Worm (Caenorhabditis elegans) whole organism, mixed stage, embryonic: Measurements from ENCODE around the gene glct-6.

ENCODE experiments used
- M03D4.4 ChIP-seq: sonication (generic microtip); optimal IDR thresholded peaks from 2 replicates; lab custom pipeline; 2017; ENCODE audit warnings: mild to moderate bottlenecking, missing genetic modification characterization, missing compliant biosample characterization
- bed-3 ChIP-seq: fragments of 200-800 bp; sonication (Bioruptor generic); optimal IDR thresholded peaks from 3 replicates; lab custom pipeline; 2018; ENCODE audit warnings: mild to moderate bottlenecking, missing genetic modification characterization, moderate library complexity, missing compliant biosample characterization
- blmp-1 ChIP-seq: fragments of 150-350 bp; optimal IDR thresholded peaks from 2 replicates; lab custom pipeline; 2014; ENCODE audit warnings: missing biosample characterization, missing genetic modification characterization
- ceh-39 ChIP-seq: fragments of 150-350 bp; optimal IDR thresholded peaks from 2 replicates; lab custom pipeline; 2014; ENCODE audit warnings: missing biosample characterization, missing genetic modification characterization
- ceh-43 ChIP-seq: fragments of 200-800 bp; sonication (Bioruptor generic); optimal IDR thresholded peaks from 2 replicates; lab custom pipeline; 2018; ENCODE audit warnings: mild to moderate bottlenecking, missing genetic modification characterization, moderate library complexity, missing compliant biosample characterization
- ceh-83 ChIP-seq: fragments of 200-800 bp; sonication (Bioruptor generic); optimal IDR thresholded peaks from 2 replicates; lab custom pipeline; 2018; ENCODE audit warnings: mild to moderate bottlenecking, missing genetic modification characterization, missing compliant biosample characterization
- ces-1 ChIP-seq: fragments of 150-350 bp; optimal IDR thresholded peaks from 2 replicates; lab custom pipeline; 2014; ENCODE audit warnings: missing biosample characterization, missing genetic modification reagents, missing genetic modification characterization
- cnd-1 ChIP-seq: fragments of 200-800 bp; sonication (Bioruptor generic); optimal IDR thresholded peaks from 2 replicates; lab custom pipeline; 2018; ENCODE audit warnings: mild to moderate bottlenecking, missing genetic modification characterization, missing compliant biosample characterization
- drap-1 ChIP-seq: fragments of 200-800 bp; sonication (Bioruptor generic); optimal IDR thresholded peaks from 3 replicates; lab custom pipeline; 2018; ENCODE audit warnings: mild to moderate bottlenecking, missing genetic modification characterization, missing compliant biosample characterization
- elt-1 ChIP-seq: sonication (generic microtip); optimal IDR thresholded peaks from 2 replicates; lab custom pipeline; 2017; ENCODE audit warnings: missing genetic modification characterization, mild to moderate bottlenecking, missing compliant biosample characterization, antibody characterized with exemption, moderate library complexity, borderline replicate concordance; ENCODE audit not compliant: insufficient read depth
- elt-3 ChIP-seq: fragments of 150-350 bp; optimal IDR thresholded peaks from 2 replicates; lab custom pipeline; 2014; ENCODE audit warnings: missing biosample characterization, missing genetic modification characterization
- hlh-1 ChIP-seq: fragments of 150-350 bp; optimal IDR thresholded peaks from 2 replicates; lab custom pipeline; 2014; ENCODE audit warnings: missing biosample characterization, missing genetic modification reagents, missing genetic modification characterization
- lin-13 ChIP-seq: fragments of 150-350 bp; optimal IDR thresholded peaks from 2 replicates; lab custom pipeline; 2014; ENCODE audit warnings: missing biosample characterization, missing genetic modification characterization
- lin-32 ChIP-seq: fragments of 200-800 bp; sonication (Bioruptor generic); optimal IDR thresholded peaks from 2 replicates; lab custom pipeline; 2018; ENCODE audit warnings: mild to moderate bottlenecking, missing genetic modification characterization, missing compliant biosample characterization
- lsy-2 ChIP-seq: fragments of 150-350 bp; optimal IDR thresholded peaks from 2 replicates; lab custom pipeline; 2014; ENCODE audit warnings: missing biosample characterization, missing genetic modification characterization
- mab-5 ChIP-seq: fragments of 150-350 bp; optimal IDR thresholded peaks from 2 replicates; lab custom pipeline; 2014; ENCODE audit warnings: missing biosample characterization, missing genetic modification characterization
- mep-1 ChIP-seq: fragments of 150-350 bp; optimal IDR thresholded peaks from 2 replicates; lab custom pipeline; 2017; ENCODE audit warnings: missing biosample characterization, missing genetic modification reagents, missing genetic modification characterization, inconsistent platforms
- mls-2 ChIP-seq: sonication (generic microtip); optimal IDR thresholded peaks from 2 replicates; lab custom pipeline; 2016; ENCODE audit warnings: mild to moderate bottlenecking, missing genetic modification characterization, moderate library complexity, missing compliant biosample characterization
- nhr-12 ChIP-seq: fragments of 150-350 bp; optimal IDR thresholded peaks from 2 replicates; lab custom pipeline; 2014; ENCODE audit warnings: missing biosample characterization, missing genetic modification characterization
- nhr-2 ChIP-seq: fragments of 150-350 bp; optimal IDR thresholded peaks from 2 replicates; lab custom pipeline; 2014; ENCODE audit warnings: missing biosample characterization, missing genetic modification characterization
- nhr-237 ChIP-seq: fragments of 150-350 bp; optimal IDR thresholded peaks from 2 replicates; lab custom pipeline; 2014; ENCODE audit warnings: missing biosample characterization, missing genetic modification characterization
- nhr-76 ChIP-seq: sonication (generic microtip); optimal IDR thresholded peaks from 2 replicates; lab custom pipeline; 2017; ENCODE audit warnings: missing biosample characterization, missing genetic modification characterization
- pha-4 ChIP-seq: fragments of 150-350 bp; optimal IDR thresholded peaks from 2 replicates; lab custom pipeline; 2018; ENCODE audit warnings: missing biosample characterization, missing genetic modification reagents, missing genetic modification characterization
- sem-2 ChIP-seq: fragments of 200-800 bp; sonication (Bioruptor generic); optimal IDR thresholded peaks from 2 replicates; lab custom pipeline; 2018; ENCODE audit warnings: mild to moderate bottlenecking, missing genetic modification characterization, missing compliant biosample characterization
- snpc-4 ChIP-seq: fragments of 150-350 bp; optimal IDR thresholded peaks from 2 replicates; lab custom pipeline; 2014; ENCODE audit warnings: missing biosample characterization, missing genetic modification characterization
- sptf-1 ChIP-seq: sonication (generic microtip); optimal IDR thresholded peaks from 2 replicates; lab custom pipeline; 2017; ENCODE audit warnings: mild to moderate bottlenecking, missing genetic modification characterization, moderate library complexity, missing compliant biosample characterization
- tbx-8 ChIP-seq: fragments of 200-800 bp; sonication (Bioruptor generic); optimal IDR thresholded peaks from 2 replicates; lab custom pipeline; 2018; ENCODE audit warnings: mild to moderate bottlenecking, missing genetic modification characterization, moderate library complexity, missing compliant biosample characterization
- unc-120 ChIP-seq: sonication (generic microtip); optimal IDR thresholded peaks from 2 replicates; lab custom pipeline; 2017; ENCODE audit warnings: missing genetic modification characterization, missing compliant biosample characterization; ENCODE audit not compliant: poor library complexity, severe bottlenecking
- unc-39 ChIP-seq: fragments of 150-350 bp; optimal IDR thresholded peaks from 2 replicates; lab custom pipeline; 2014; ENCODE audit warnings: missing biosample characterization, missing genetic modification characterization
- unc-62 ChIP-seq: fragments of 150-350 bp; optimal IDR thresholded peaks from 2 replicates; lab custom pipeline; 2014; ENCODE audit warnings: missing biosample characterization, missing genetic modification reagents, missing genetic modification characterization
- ztf-11 ChIP-seq: fragments of 150-350 bp; optimal IDR thresholded peaks from 2 replicates; lab custom pipeline; 2014; ENCODE audit warnings: missing biosample characterization, missing genetic modification characterization

Gene glct-6

DNA sequence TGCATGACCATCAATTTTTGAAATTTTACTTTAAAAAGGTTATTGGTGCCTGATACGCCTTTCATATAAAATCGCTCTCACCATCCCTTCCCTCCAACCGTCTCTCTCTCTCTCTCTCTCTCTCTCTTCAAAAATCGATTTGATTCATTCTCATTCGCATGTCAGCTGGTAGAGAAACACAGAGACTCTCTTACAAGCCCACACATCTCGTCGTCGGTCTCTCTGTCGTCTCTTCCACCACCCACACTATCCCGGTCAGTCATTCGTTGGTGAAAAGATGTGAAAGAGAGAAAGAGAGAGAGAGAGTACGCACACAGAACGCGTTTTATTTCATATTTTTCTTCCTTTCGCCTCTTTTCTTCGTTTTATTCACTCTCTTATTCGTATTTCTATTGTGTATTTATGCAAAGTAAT lies 41.6 kb upstream of the glct-6 start:
- TF ChIP-seq pha-4 (tag; lab: Kevin White, UChicago) (peak; percentile 60), sptf-1 (no peak), ces-1 (GFP tag; lab: Kevin White, UChicago) (peak; percentile 77), drap-1 (GFP tag; lab: Kevin White, UChicago) (peak; percentile 25), M03D4.4 (tag; lab: Kevin White, UChicago) (peak; percentile 28), nhr-237 (tag; lab: Kevin White, UChicago) (peak; percentile 90), nhr-12 (tag; lab: Kevin White, UChicago) (peak; percentile 0), hlh-1 (peak; percentile 93), nhr-2 (no peak), lsy-2 (tag; lab: Kevin White, UChicago) (peak; percentile 66), tbx-8 (peak; percentile 19), mep-1 (peak; percentile 81), unc-62 (GFP tag; lab: Kevin White, UChicago) (peak; percentile 87), nhr-76 (tag; lab: Kevin White, UChicago) (no peak), ceh-39 (tag; lab: Kevin White, UChicago) (peak; percentile 76), cnd-1 (tag; lab: Kevin White, UChicago) (peak; percentile 59), unc-120 (tag; lab: Kevin White, UChicago) (peak; percentile 56), sem-2 (GFP tag; lab: Kevin White, UChicago) (no peak)
- TF ChIP-seq, all 35 proteins: peak for 14

DNA sequence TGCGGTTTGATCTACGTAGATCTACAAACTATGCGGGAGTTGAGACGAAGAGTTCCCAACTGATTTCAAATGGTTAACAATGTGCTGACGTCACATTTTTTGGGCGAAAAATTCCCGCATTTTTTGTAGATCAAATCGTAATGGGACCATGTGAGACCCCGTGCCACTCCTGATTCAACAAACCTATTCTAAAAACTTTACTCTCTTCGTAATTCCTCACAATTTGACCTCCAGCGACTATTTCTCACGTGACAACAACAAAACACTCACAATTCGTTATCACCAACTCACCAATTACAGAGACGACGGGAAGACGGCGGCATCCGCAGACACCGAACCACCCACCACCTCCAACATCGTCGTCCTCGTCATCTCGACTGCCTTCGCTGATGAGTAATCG lies 40.3 kb upstream of the glct-6 start, which contains the start of gene siah-1:
Gene siah-1, plus strand, starts transcription at position 301 of the 400 bp plus-strand sequence.
- TF ChIP-seq ceh-83 (GFP tag; lab: Kevin White, UChicago), result peak; percentile 49
- no peak for TF ChIP-seq lin-32

DNA sequence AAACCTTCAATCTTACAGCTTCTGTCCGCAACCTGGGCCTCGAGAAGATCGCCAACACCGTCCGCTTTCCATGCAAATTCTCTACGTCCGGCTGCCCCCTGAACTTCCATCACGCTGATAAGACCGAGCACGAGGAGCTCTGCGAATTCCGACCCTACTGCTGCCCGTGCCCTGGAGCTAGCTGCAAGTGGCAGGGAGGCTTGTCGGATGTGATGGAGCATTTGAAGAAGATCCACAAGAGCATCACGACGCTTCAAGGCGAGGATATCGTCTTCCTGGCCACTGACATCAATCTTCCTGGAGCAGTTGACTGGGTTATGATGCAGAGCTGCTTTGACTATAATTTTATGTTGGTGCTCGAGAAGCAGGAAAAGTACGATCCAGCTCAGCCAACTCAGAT lies 38.2 kb upstream of the glct-6 start:
- no peak for TF ChIP-seq sptf-1
- no peak for TF ChIP-seq bed-3 (GFP tag; lab: Kevin White, UChicago)
- no peak for TF ChIP-seq ceh-83 (GFP tag; lab: Kevin White, UChicago)
- TF ChIP-seq snpc-4 (tag; lab: Kevin White, UChicago), result no peak
- TF ChIP-seq ces-1 (GFP tag; lab: Kevin White, UChicago), result no peak
- no peak for TF ChIP-seq M03D4.4 (tag; lab: Kevin White, UChicago)
- TF ChIP-seq hlh-1, result no peak
- TF ChIP-seq, all 35 proteins: peak for 0

DNA sequence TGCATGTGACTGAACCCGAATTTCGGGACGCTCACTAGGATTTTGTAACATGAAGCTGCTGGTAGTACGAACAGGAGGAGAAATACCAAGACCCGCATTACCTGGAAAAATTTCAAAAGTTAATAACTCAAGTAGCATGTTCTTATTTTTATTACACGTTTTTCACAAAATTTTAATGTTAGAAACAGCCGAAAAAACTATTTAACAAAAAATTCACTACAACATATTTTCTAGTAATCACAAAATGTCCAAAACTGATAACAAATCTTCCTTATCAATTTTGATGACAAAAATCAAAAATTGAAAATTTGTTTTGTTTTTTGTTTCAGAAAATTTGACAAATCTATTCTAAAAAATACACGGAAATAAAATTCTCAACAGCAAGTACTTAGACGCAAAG lies 33.0 kb upstream of the glct-6 start, which contains the start of gene ugt-45:
Gene ugt-45, minus strand, starts transcription at position 101 of the 400 bp plus-strand sequence.
- TF ChIP-seq nhr-2, result no peak
- TF ChIP-seq blmp-1 (tag; lab: Kevin White, UChicago), result no peak
- no peak for TF ChIP-seq unc-120 (tag; lab: Kevin White, UChicago)
- no peak for TF ChIP-seq elt-3 (tag; lab: Kevin White, UChicago)
- no peak for TF ChIP-seq hlh-1
- TF ChIP-seq bed-3 (GFP tag; lab: Kevin White, UChicago), result no peak
- no peak for TF ChIP-seq lsy-2 (tag; lab: Kevin White, UChicago)
- TF ChIP-seq mep-1, result no peak
- no peak for TF ChIP-seq pha-4 (tag; lab: Kevin White, UChicago)
- TF ChIP-seq nhr-76 (tag; lab: Kevin White, UChicago), result no peak
- no peak for TF ChIP-seq ceh-43 (GFP tag; lab: Kevin White, UChicago)
- TF ChIP-seq, all 35 proteins: peak for 0

DNA sequence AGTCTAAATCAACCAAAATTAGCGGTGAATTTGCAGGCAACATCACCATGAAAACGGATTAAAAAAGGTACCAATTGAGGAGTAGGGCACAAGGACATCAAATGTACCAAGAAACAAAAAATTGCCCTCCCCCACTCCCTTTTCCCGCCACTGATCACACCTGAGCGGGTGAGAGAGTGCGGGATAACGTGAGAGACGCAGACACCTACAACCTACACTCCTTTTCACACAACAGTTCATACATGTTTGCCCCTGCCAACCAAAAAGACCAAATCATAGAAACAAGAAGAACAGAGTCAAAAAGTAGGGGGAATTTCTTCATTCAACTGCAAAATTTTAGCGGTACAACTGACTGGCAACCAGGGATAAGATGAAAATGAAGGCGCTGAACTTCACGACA lies 31.7 kb upstream of the glct-6 start:
- no peak for TF ChIP-seq ztf-11
- TF ChIP-seq mep-1, result no peak
- no peak for TF ChIP-seq nhr-76 (tag; lab: Kevin White, UChicago)
- no peak for TF ChIP-seq lin-13 (tag; lab: Kevin White, UChicago)
- TF ChIP-seq hlh-1, result no peak
- no peak for TF ChIP-seq bed-3 (GFP tag; lab: Kevin White, UChicago)
- TF ChIP-seq mls-2, result no peak
- no peak for TF ChIP-seq nhr-237 (tag; lab: Kevin White, UChicago)
- TF ChIP-seq ces-1 (GFP tag; lab: Kevin White, UChicago), result no peak
- no peak for TF ChIP-seq elt-1 (tag; lab: Kevin White, UChicago)
- TF ChIP-seq M03D4.4 (tag; lab: Kevin White, UChicago), result no peak
- TF ChIP-seq lin-32, result no peak
- TF ChIP-seq cnd-1 (tag; lab: Kevin White, UChicago), result no peak
- TF ChIP-seq unc-39 (tag; lab: Kevin White, UChicago), result no peak
- TF ChIP-seq lsy-2 (tag; lab: Kevin White, UChicago), result no peak
- TF ChIP-seq sptf-1, result no peak
- no peak for TF ChIP-seq nhr-2
- TF ChIP-seq tbx-8, result no peak
- no peak for TF ChIP-seq mab-5
- TF ChIP-seq, all 35 proteins: peak for 0
